Fruit fly (Drosophila melanogaster): ENCODE data around the gene rictor.

dm6 chrX:19229855-19230433 lies 31.1 kb downstream of the rictor start:
- no peak for TF ChIP-seq h (optimal IDR thresholded peaks at IDR 0.05)
- TF ChIP-seq Myc (optimal IDR thresholded peaks at IDR 0.05), result no peak
- TF ChIP-seq psq (optimal IDR thresholded peaks at IDR 0.05), result no peak
- TF ChIP-seq Sin3A (optimal IDR thresholded peaks at IDR 0.05), result no peak

Data from Kc167 (cell line).